Fruit fly (Drosophila melanogaster): Measurements from ENCODE around the gene CG8260.

Gene CG8260

dm6 chrX:15802880-15803650 is 46.9 kb downstream of the CG8260 start (continued):
- TF ChIP-seq CG32772 (GFP tag; IDR thresholded peaks at IDR 0.05): no peak
- TF ChIP-seq Meics (GFP tag; optimal IDR thresholded peaks at IDR 0.05): peak; percentile 52
- no peak for TF ChIP-seq CG10959 (GFP tag; IDR thresholded peaks at IDR 0.05)
- TF ChIP-seq jumu (GFP tag; optimal IDR thresholded peaks at IDR 0.05): no peak
- TF ChIP-seq B-H2 (GFP tag; optimal IDR thresholded peaks at IDR 0.05): peak; percentile 31
- peak; percentile 36 for TF ChIP-seq CG17385 (GFP tag; optimal IDR thresholded peaks at IDR 0.05)
- peak; percentile 58 for TF ChIP-seq Ets65A (GFP tag)
- peak; percentile 34 for TF ChIP-seq CG6765 (GFP tag; optimal IDR thresholded peaks at IDR 0.05)
- no peak for TF ChIP-seq Jarid2 (GFP tag; optimal IDR thresholded peaks at IDR 0.05)
- TF ChIP-seq CG8290 (GFP tag; optimal IDR thresholded peaks at IDR 0.05): peak; percentile 69
- TF ChIP-seq CG8290 (tag; optimal IDR thresholded peaks at IDR 0.05): peak in 1 of 2 experiments; percentile 65
- peak; percentile 39 for TF ChIP-seq Ptx1 (GFP tag; IDR thresholded peaks at IDR 0.05)
- no peak for TF ChIP-seq Deaf1 (tag; optimal IDR thresholded peaks at IDR 0.05)
- TF ChIP-seq CG6791 (GFP tag; IDR thresholded peaks at IDR 0.05; ENCODE audit: partially characterized antibody): peak; percentile 85
- no peak for TF ChIP-seq CG2889 (GFP tag; IDR thresholded peaks at IDR 0.05)
- TF ChIP-seq CG17802 (tag; optimal IDR thresholded peaks at IDR 0.05): peak; percentile 53
- no peak for TF ChIP-seq CG1529 (GFP tag; optimal IDR thresholded peaks at IDR 0.05)
- no peak for TF ChIP-seq CG14667 (GFP tag; IDR thresholded peaks at IDR 0.05)
- TF ChIP-seq CG10267 (tag; optimal IDR thresholded peaks at IDR 0.05): peak; percentile 5
- peak; percentile 3 for TF ChIP-seq CG5245 (GFP tag; optimal IDR thresholded peaks at IDR 0.05)
- TF ChIP-seq CG2129 (GFP tag; IDR thresholded peaks at IDR 0.05; ENCODE audit: partially characterized antibody): peak; percentile 56
- TF ChIP-seq phol (tag; optimal IDR thresholded peaks at IDR 0.05): peak; percentile 43
- no peak for TF ChIP-seq Atf-2 (GFP tag; optimal IDR thresholded peaks at IDR 0.05)
- peak; percentile 17; the same call in 1 of the 2 replicates for TF ChIP-seq CG11247 (GFP tag; IDR thresholded peaks at IDR 0.05)
- 0 out of 3 replicates have a peak, but pooled peaks have one; percentile 17 for TF ChIP-seq tgo (GFP tag; IDR thresholded peaks at IDR 0.05)
- TF ChIP-seq Kr (GFP tag; optimal IDR thresholded peaks at IDR 0.05): no peak
- TF ChIP-seq Mad (GFP tag; optimal IDR thresholded peaks at IDR 0.05): no peak
- TF ChIP-seq ind (GFP tag; optimal IDR thresholded peaks at IDR 0.05): peak; percentile 3
- 0 out of 2 replicates have a peak, but pooled peaks have one; percentile 3 for TF ChIP-seq ranshi (GFP tag; IDR thresholded peaks at IDR 0.05)
- TF ChIP-seq mam (GFP tag; optimal IDR thresholded peaks at IDR 0.05): peak; percentile 15
- TF ChIP-seq ssp (GFP tag; IDR thresholded peaks at IDR 0.05): peak; percentile 72
- TF ChIP-seq CG1792 (GFP tag; optimal IDR thresholded peaks at IDR 0.05): no peak
- TF ChIP-seq Doc3 (GFP tag; IDR thresholded peaks at IDR 0.05; ENCODE audit: partially characterized antibody): peak; percentile 64
- peak; percentile 66 for TF ChIP-seq row (GFP tag; IDR thresholded peaks at IDR 0.05)
- peak; percentile 17 for TF ChIP-seq zen (tag; optimal IDR thresholded peaks at IDR 0.05)
- TF ChIP-seq CG16779 (GFP tag; IDR thresholded peaks at IDR 0.05): no peak
- TF ChIP-seq stwl (tag; optimal IDR thresholded peaks at IDR 0.05): peak; percentile 42
- TF ChIP-seq CG30020 (tag; optimal IDR thresholded peaks at IDR 0.05): peak; percentile 83
- TF ChIP-seq ato (GFP tag; IDR thresholded peaks at IDR 0.05; ENCODE audit: partially characterized antibody): peak; percentile 55
- TF ChIP-seq CG3281 (GFP tag; optimal IDR thresholded peaks at IDR 0.05): peak; percentile 32
- TF ChIP-seq dmrt11E (tag; optimal IDR thresholded peaks at IDR 0.05): peak; percentile 25
- no peak for TF ChIP-seq dysf (GFP tag; IDR thresholded peaks at IDR 0.05)
- TF ChIP-seq inv (GFP tag; IDR thresholded peaks at IDR 0.05; ENCODE audit: partially characterized antibody): peak; percentile 70
- TF ChIP-seq CG6813 (GFP tag; optimal IDR thresholded peaks at IDR 0.05): peak; percentile 24
- TF ChIP-seq CG2120 (GFP tag; optimal IDR thresholded peaks at IDR 0.05): peak; percentile 31
- TF ChIP-seq mirr (GFP tag; optimal IDR thresholded peaks at IDR 0.05): no peak
- peak; percentile 76 for TF ChIP-seq CG16813 (GFP tag; IDR thresholded peaks at IDR 0.05; ENCODE audit: partially characterized antibody)
- TF ChIP-seq CG14860 (GFP tag; IDR thresholded peaks at IDR 0.05; ENCODE audit: partially characterized antibody): peak; percentile 74
- peak in 1 of 2 experiments; percentile 38 for TF ChIP-seq eve (GFP tag; optimal IDR thresholded peaks at IDR 0.05)
